Worm (Caenorhabditis elegans) whole organism, L1 larva: Measurements from ENCODE around the gene sri-25.
A peak's percentile ranks its signal among the peaks of the same experiment; 100 is the strongest.
"Not testable (repeated sequence)": the region's sequence is repeated elsewhere in the genome, so short reads cannot be mapped to it uniquely, and the experiment has no call there.

Experiments
- C04F5.9 ChIP-seq: sonication (generic microtip); optimal IDR thresholded peaks from 2 replicates; lab custom pipeline; 2016; ENCODE audit warnings: missing genetic modification characterization, missing compliant biosample characterization
- alr-1 ChIP-seq: fragments of 200-800 bp; sonication (Bioruptor generic); optimal IDR thresholded peaks from 2 replicates; lab custom pipeline; 2018; ENCODE audit warnings: borderline replicate concordance, mild to moderate bottlenecking, missing genetic modification characterization, missing compliant biosample characterization
- ama-1 ChIP-seq: fragments of 150-350 bp; optimal IDR thresholded peaks from 2 replicates; lab custom pipeline; 2014
- blmp-1 ChIP-seq: fragments of 150-350 bp; optimal IDR thresholded peaks from 2 replicates; lab custom pipeline; 2014; ENCODE audit warnings: missing biosample characterization, missing genetic modification characterization
- ceh-63 ChIP-seq: fragments of 200-800 bp; sonication (Bioruptor generic); optimal IDR thresholded peaks from 2 replicates; lab custom pipeline; 2018; ENCODE audit warnings: mild to moderate bottlenecking, missing genetic modification characterization, missing compliant biosample characterization
- ceh-88 ChIP-seq: fragments of 200-800 bp; sonication (Bioruptor generic); IDR thresholded peaks from 2 replicates; pipeline ENCODE4 v1.3.6; 2022; ENCODE audit warnings: missing genetic modification characterization, missing compliant biosample characterization
- ceh-90 ChIP-seq: sonication (generic microtip); optimal IDR thresholded peaks from 2 replicates; lab custom pipeline; 2016; ENCODE audit warnings: missing genetic modification characterization, missing compliant biosample characterization
- ces-1 ChIP-seq: fragments of 150-350 bp; optimal IDR thresholded peaks from 2 replicates; lab custom pipeline; 2014; ENCODE audit warnings: missing biosample characterization, missing genetic modification reagents, missing genetic modification characterization
- dsc-1 ChIP-seq: sonication (generic microtip); optimal IDR thresholded peaks from 2 replicates; lab custom pipeline; 2016; ENCODE audit warnings: mild to moderate bottlenecking, missing genetic modification characterization, missing compliant biosample characterization
- egl-27 ChIP-seq, 2 experiments: fragments of 150-350 bp in 1 of 2; sonication (generic microtip); optimal IDR thresholded peaks; 3 replicates each; lab custom pipeline; 2017 to 2018; ENCODE audit warnings: missing biosample characterization in 2 of 2, missing genetic modification characterization in 2 of 2, missing genetic modification reagents in 2 of 2
- elt-2 ChIP-seq: sonication (generic microtip); optimal IDR thresholded peaks from 2 replicates; lab custom pipeline; 2016; ENCODE audit warnings: missing genetic modification characterization, mild to moderate bottlenecking, inconsistent platforms, missing compliant biosample characterization, missing genetic modification reagents
- elt-3 ChIP-seq, 6 experiments: fragments of 150-350 bp in 1 of 6; sonication (generic microtip); optimal IDR thresholded peaks; 2 replicates each; lab custom pipeline; 2017 to 2018; ENCODE audit warnings: missing biosample characterization in 6 of 6, missing genetic modification characterization in 6 of 6, inconsistent platforms in 1 of 6
- ets-5 ChIP-seq: fragments of 200-800 bp; sonication (Bioruptor generic); IDR thresholded peaks from 2 replicates; pipeline ENCODE4 v1.3.6; 2022; ENCODE audit warnings: missing genetic modification characterization, missing compliant biosample characterization
- fkh-8 ChIP-seq: sonication (generic microtip); optimal IDR thresholded peaks from 2 replicates; lab custom pipeline; 2016; ENCODE audit warnings: mild to moderate bottlenecking, missing genetic modification characterization, missing compliant biosample characterization
- hlh-4 ChIP-seq: sonication (generic microtip); optimal IDR thresholded peaks from 2 replicates; lab custom pipeline; 2016; ENCODE audit warnings: mild to moderate bottlenecking, missing genetic modification characterization, missing compliant biosample characterization
- hpl-2 ChIP-seq: fragments of 150-350 bp; optimal IDR thresholded peaks from 2 replicates; lab custom pipeline; 2014; ENCODE audit warnings: missing biosample characterization, missing genetic modification reagents, missing genetic modification characterization
- irx-1 ChIP-seq: sonication (generic microtip); optimal IDR thresholded peaks from 2 replicates; lab custom pipeline; 2016; ENCODE audit warnings: missing genetic modification characterization, missing compliant biosample characterization
- lin-15B ChIP-seq: fragments of 150-350 bp; sonication (generic microtip); optimal IDR thresholded peaks from 3 replicates; lab custom pipeline; 2014; ENCODE audit warnings: missing biosample characterization, missing genetic modification characterization
- lin-35 ChIP-seq, 2 experiments: fragments of 150-350 bp; optimal IDR thresholded peaks; 2 replicates each; lab custom pipeline; 2014; ENCODE audit warnings: missing biosample characterization in 2 of 2, missing genetic modification characterization in 2 of 2, missing genetic modification reagents in 2 of 2
- lin-39 ChIP-seq: fragments of 150-350 bp; optimal IDR thresholded peaks from 2 replicates; lab custom pipeline; 2014; ENCODE audit warnings: missing biosample characterization, missing genetic modification reagents, missing genetic modification characterization
- lir-3 ChIP-seq: sonication (generic microtip); optimal IDR thresholded peaks from 2 replicates; lab custom pipeline; 2016; ENCODE audit warnings: mild to moderate bottlenecking, missing genetic modification characterization, moderate library complexity, missing compliant biosample characterization; ENCODE audit not compliant: poor library complexity
- mdl-1 ChIP-seq, 2 experiments: fragments of 150-350 bp; optimal IDR thresholded peaks; 2 replicates each; lab custom pipeline; 2014 to 2017; ENCODE audit warnings: missing biosample characterization in 2 of 2, missing genetic modification characterization in 2 of 2, inconsistent platforms in 1 of 2
- nhr-19 ChIP-seq: fragments of 200-800 bp; sonication (Bioruptor generic); conservative IDR thresholded peaks from 2 replicates; pipeline ENCODE4 v1.3.6; 2022; ENCODE audit warnings: missing genetic modification characterization, missing compliant biosample characterization
- nhr-28 ChIP-seq: fragments of 150-350 bp; optimal IDR thresholded peaks from 2 replicates; lab custom pipeline; 2014; ENCODE audit warnings: missing biosample characterization, missing genetic modification characterization
- nhr-47 ChIP-seq: sonication (generic microtip); optimal IDR thresholded peaks from 2 replicates; lab custom pipeline; 2016; ENCODE audit warnings: mild to moderate bottlenecking, missing genetic modification characterization, moderate library complexity, missing compliant biosample characterization
- nhr-76 ChIP-seq: sonication (generic microtip); optimal IDR thresholded peaks from 2 replicates; lab custom pipeline; 2017; ENCODE audit warnings: missing biosample characterization, missing genetic modification characterization
- nhr-77 ChIP-seq: fragments of 150-350 bp; optimal IDR thresholded peaks from 2 replicates; lab custom pipeline; 2014; ENCODE audit warnings: missing biosample characterization, missing genetic modification characterization
- rnt-1 ChIP-seq: sonication (generic microtip); optimal IDR thresholded peaks from 2 replicates; lab custom pipeline; 2016; ENCODE audit warnings: mild to moderate bottlenecking, missing genetic modification characterization, moderate library complexity, missing compliant biosample characterization
- skn-1 ChIP-seq: fragments of 150-350 bp; optimal IDR thresholded peaks from 2 replicates; lab custom pipeline; 2014; ENCODE audit warnings: missing biosample characterization, missing genetic modification characterization
- sptf-1 ChIP-seq: fragments of 150-350 bp; optimal IDR thresholded peaks from 2 replicates; lab custom pipeline; 2014; ENCODE audit warnings: missing biosample characterization, missing genetic modification characterization
- tlp-1 ChIP-seq: fragments of 150-350 bp; optimal IDR thresholded peaks from 2 replicates; lab custom pipeline; 2014; ENCODE audit warnings: missing biosample characterization, missing genetic modification characterization
- unc-62 ChIP-seq: fragments of 150-350 bp; optimal IDR thresholded peaks from 2 replicates; lab custom pipeline; 2014; ENCODE audit warnings: missing biosample characterization, missing genetic modification reagents, missing genetic modification characterization
- vab-15 ChIP-seq: sonication (generic microtip); optimal IDR thresholded peaks from 2 replicates; lab custom pipeline; 2017; ENCODE audit warnings: missing genotype, mild to moderate bottlenecking, missing genetic modification characterization, missing compliant biosample characterization
- zag-1 ChIP-seq: fragments of 150-350 bp; optimal IDR thresholded peaks from 2 replicates; lab custom pipeline; 2014; ENCODE audit warnings: missing biosample characterization, missing genetic modification characterization

The sri-25 gene

ce11 chrV:15241259-15241658 lies 24.5 kb downstream of the sri-25 start, which contains the start of gene chil-12:
Gene chil-12 (plus strand): TSS chrV:15241559.
- no peak for TF ChIP-seq sptf-1 (tag; lab: Kevin White, UChicago)
- no peak for TF ChIP-seq rnt-1 (tag; lab: Kevin White, UChicago)

- TF ChIP-seq nhr-47 (tag; lab: Kevin White, UChicago): no peak
- no peak for TF ChIP-seq ama-1 (lab: Kevin White, UChicago)
- TF ChIP-seq skn-1: no peak
- TF ChIP-seq, all 84 proteins: peak for 0
These were observed 27.7 kb downstream of the sri-25 start, which contains the start of gene kin-30 for ce11 chrV:15244456-15244855. Gene kin-30 (plus strand): TSS chrV:15244756.

ce11 chrV:15250304-15250703 lies 33.5 kb downstream of the sri-25 start, which contains the start of gene srd-28:
Gene srd-28 (plus strand): TSS chrV:15250604.
- TF ChIP-seq nhr-28 (tag; lab: Kevin White, UChicago); nhr-76 (tag; lab: Kevin White, UChicago); ceh-63 (GFP tag; lab: Kevin White, UChicago): not testable (repeated sequence)

DNA sequence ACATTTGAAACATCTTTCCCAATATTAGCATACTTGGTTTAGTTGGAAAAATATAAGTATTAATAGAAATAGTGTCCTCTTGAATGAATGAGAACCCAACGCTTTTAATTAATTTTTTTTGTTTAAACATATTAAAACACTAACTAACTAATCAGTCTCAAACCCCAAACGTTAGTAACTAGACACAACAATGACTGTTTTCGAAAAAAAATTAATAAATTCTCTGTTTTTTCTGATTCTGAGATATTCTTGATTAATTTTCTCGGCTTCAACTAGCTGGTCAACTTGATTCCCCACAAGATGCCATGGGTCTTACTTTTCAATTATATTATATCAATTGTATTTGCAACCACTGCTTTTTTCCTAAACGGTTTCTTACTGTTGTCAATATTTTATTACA lies 35.3 kb downstream of the sri-25 start, which contains the start of gene srbc-76:
Gene srbc-76, plus strand, starts transcription at position 301 of the 400 bp plus-strand sequence.
- TF ChIP-seq unc-62 (GFP tag; lab: Kevin White, UChicago) (no peak), lin-39 (tag; lab: Kevin White, UChicago) (no peak), ces-1 (GFP tag; lab: Kevin White, UChicago) (no peak), irx-1 (no peak), elt-3 (tag; optimal IDR thresholded peaks at IDR 0.05; lab: Kevin White, UChicago) (no peak), zag-1 (tag; lab: Kevin White, UChicago) (no peak), mdl-1 (tag; optimal IDR thresholded peaks at IDR 0.05; lab: Kevin White, UChicago) (no peak), C04F5.9 (tag; lab: Kevin White, UChicago) (no peak), vab-15 (tag; lab: Kevin White, UChicago) (no peak), ceh-88 (GFP tag; lab: Robert Waterston, UW) (no peak), hpl-2 (no peak), ceh-90 (tag; lab: Kevin White, UChicago) (no peak), ets-5 (GFP tag; lab: Robert Waterston, UW) (no peak)

DNA sequence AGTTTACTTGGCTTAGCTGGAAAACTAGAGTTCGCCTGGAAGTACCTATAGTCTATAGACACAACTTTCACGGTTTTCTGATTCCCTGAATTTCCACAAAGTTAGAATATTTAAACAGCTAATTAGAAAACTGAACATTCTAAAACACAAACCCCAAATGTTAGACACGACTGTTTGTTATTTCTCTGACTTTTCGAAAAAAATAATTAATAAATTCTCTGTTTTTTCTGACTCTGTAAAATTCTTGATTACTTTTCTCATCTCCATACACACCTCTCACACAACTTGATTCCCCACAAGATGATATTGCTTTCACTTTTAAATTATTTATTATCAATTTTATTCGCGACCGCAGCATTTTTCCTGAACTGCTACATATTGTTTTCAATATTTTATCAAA lies 36.7 kb downstream of the sri-25 start, which contains the start of gene srbc-75:
Gene srbc-75, plus strand, starts transcription at position 301 of the 400 bp plus-strand sequence.
- no peak for TF ChIP-seq elt-2
- peak; percentile 3 for TF ChIP-seq blmp-1 (tag; lab: Kevin White, UChicago)

DNA sequence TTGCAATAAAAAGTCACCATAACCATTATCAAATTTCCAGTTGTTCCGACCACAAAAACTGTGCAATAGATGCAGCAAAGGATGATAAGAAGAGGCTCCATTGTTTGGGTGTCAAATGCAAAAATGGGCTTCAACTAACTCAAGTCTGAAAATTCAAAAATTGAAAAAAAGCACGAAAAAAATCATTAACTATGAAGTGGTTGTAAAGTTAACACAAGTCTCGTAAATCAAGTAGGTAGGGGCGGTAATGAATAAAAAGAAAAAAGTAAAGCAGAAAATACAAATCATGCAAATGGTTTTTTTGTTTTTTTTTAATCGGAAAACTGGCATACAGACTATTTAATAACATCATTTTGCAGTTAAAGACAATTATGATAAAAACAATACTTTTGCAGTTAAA lies 39.9 kb downstream of the sri-25 start, which contains the start of gene srsx-39:
Gene srsx-39, minus strand, starts transcription at position 101 of the 400 bp plus-strand sequence.
- TF ChIP-seq tlp-1; nhr-76 (tag; lab: Kevin White, UChicago); dsc-1 (tag; lab: Kevin White, UChicago): not testable (repeated sequence)

DNA sequence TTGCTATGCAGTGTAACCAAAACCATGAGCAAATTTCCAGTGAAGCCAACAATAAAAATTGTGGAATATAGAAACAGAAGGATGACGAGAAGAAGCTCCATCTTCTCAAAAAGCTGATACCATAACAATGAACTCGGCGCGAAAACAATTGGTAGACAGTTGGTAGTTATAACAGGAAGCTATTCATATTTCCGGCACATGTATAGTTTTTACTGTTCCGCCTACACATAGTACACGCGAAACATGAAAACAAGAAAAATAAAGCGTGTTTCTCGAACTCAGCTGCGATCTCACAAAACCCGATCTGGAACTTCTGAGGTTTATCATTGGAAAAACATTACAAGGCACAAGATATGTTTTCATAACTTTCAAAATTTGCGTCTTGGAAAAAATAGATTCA lies 42.2 kb downstream of the sri-25 start, which contains the start of gene srsx-37:
Gene srsx-37, minus strand, starts transcription at position 101 of the 400 bp plus-strand sequence.
- TF ChIP-seq egl-27 (tag; optimal IDR thresholded peaks at IDR 0.05; lab: Kevin White, UChicago): no peak
- TF ChIP-seq lin-35 (GFP tag; optimal IDR thresholded peaks at IDR 0.05; lab: Kevin White, UChicago): no peak
- TF ChIP-seq alr-1: no peak
- no peak for TF ChIP-seq fkh-8 (tag; lab: Kevin White, UChicago)
- no peak for TF ChIP-seq nhr-77
- no peak for TF ChIP-seq hlh-4 (tag; lab: Kevin White, UChicago)
- no peak for TF ChIP-seq ama-1 (lab: Kevin White, UChicago)
- TF ChIP-seq nhr-19 (GFP tag; lab: Robert Waterston, UW): no peak
- no peak for TF ChIP-seq lin-15B (tag; lab: Kevin White, UChicago)
- no peak for TF ChIP-seq lir-3 (tag; lab: Kevin White, UChicago)
